Worm (Caenorhabditis elegans): ENCODE results near the gene F22E5.20.

DNA sequence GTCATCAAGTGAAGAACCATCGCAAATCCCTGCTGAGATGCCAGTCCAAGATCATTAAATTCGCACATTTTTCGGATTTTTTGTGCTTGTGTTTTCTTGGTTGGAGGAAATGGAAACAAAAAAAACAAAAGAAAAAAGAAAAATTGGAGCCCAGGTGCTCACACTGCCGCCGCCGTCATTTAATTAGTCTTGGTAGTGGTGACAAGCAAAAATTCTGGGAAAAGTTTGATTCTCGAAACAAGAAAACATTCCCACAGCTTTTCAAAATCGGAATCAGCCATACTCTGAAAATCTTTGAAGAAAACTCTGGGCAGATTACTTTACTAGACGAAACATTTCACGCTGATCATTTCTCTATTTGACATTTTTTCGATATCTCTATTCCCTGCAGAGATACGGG, 31.8 kb upstream of the F22E5.20 start, which contains the start of gene srh-128:
- TF ChIP-seq pqm-1 (tag; optimal IDR thresholded peaks at IDR 0.05) (no peak), K02D7.2 (tag; optimal IDR thresholded peaks at IDR 0.05) (no peak), ttx-3 (tag; optimal IDR thresholded peaks at IDR 0.05) (no peak), unc-42 (tag; optimal IDR thresholded peaks at IDR 0.05) (no peak), ref-2 (tag; optimal IDR thresholded peaks at IDR 0.05) (no peak), odd-2 (tag; optimal IDR thresholded peaks at IDR 0.05) (no peak), lin-11 (tag; optimal IDR thresholded peaks at IDR 0.05) (no peak), fax-1 (tag; optimal IDR thresholded peaks at IDR 0.05) (no peak), ets-4 (tag; optimal IDR thresholded peaks at IDR 0.05) (no peak), ceh-34 (tag; optimal IDR thresholded peaks at IDR 0.05) (no peak)

Measured in whole organism, late embryonic.